Worm (Caenorhabditis elegans) whole organism, L1 larva: ENCODE data around the gene nas-28.

Source experiments
- C16A3.4 ChIP-seq: fragments of 150-350 bp; optimal IDR thresholded peaks from 2 replicates; lab custom pipeline; 2014; ENCODE audit warnings: missing biosample characterization, missing genetic modification characterization
- F16B12.6 ChIP-seq: fragments of 150-350 bp; optimal IDR thresholded peaks from 2 replicates; lab custom pipeline; 2014; ENCODE audit warnings: missing biosample characterization, missing genetic modification characterization
- Y116A8C.19 ChIP-seq: sonication (generic microtip); optimal IDR thresholded peaks from 2 replicates; lab custom pipeline; 2016; ENCODE audit warnings: missing compliant biosample characterization, missing genetic modification characterization, borderline replicate concordance
- alr-1 ChIP-seq: fragments of 200-800 bp; sonication (Bioruptor generic); optimal IDR thresholded peaks from 2 replicates; lab custom pipeline; 2018; ENCODE audit warnings: borderline replicate concordance, mild to moderate bottlenecking, missing genetic modification characterization, missing compliant biosample characterization
- blmp-1 ChIP-seq: fragments of 150-350 bp; optimal IDR thresholded peaks from 2 replicates; lab custom pipeline; 2014; ENCODE audit warnings: missing biosample characterization, missing genetic modification characterization
- ceh-88 ChIP-seq: fragments of 200-800 bp; sonication (Bioruptor generic); IDR thresholded peaks from 2 replicates; pipeline ENCODE4 v1.3.6; 2022; ENCODE audit warnings: missing genetic modification characterization, missing compliant biosample characterization
- ceh-90 ChIP-seq: sonication (generic microtip); optimal IDR thresholded peaks from 2 replicates; lab custom pipeline; 2016; ENCODE audit warnings: missing genetic modification characterization, missing compliant biosample characterization
- ces-1 ChIP-seq: fragments of 150-350 bp; optimal IDR thresholded peaks from 2 replicates; lab custom pipeline; 2014; ENCODE audit warnings: missing biosample characterization, missing genetic modification reagents, missing genetic modification characterization
- dpl-1 ChIP-seq, 3 experiments: fragments of 150-350 bp in 2 of 3; sonication (generic microtip) in 1 of 3; optimal IDR thresholded peaks; 2 replicates each; lab custom pipeline; 2014 to 2017; ENCODE audit warnings: missing biosample characterization in 3 of 3, missing genetic modification characterization in 3 of 3, missing genetic modification reagents in 3 of 3
- efl-1 ChIP-seq, 4 experiments: fragments of 150-350 bp; optimal IDR thresholded peaks in 3 of 4; peaks in 1 of 4; 1 replicate in 1 of 4; 2 replicates in 3 of 4; lab custom pipeline; 2014; ENCODE audit warnings: missing biosample characterization in 2 of 4, missing genetic modification characterization in 2 of 4, missing genetic modification reagents in 2 of 4
- egl-13 ChIP-seq: sonication (generic microtip); optimal IDR thresholded peaks from 2 replicates; lab custom pipeline; 2016; ENCODE audit warnings: missing genotype, missing genetic modification reagents, missing genetic modification characterization, missing compliant biosample characterization
- elt-2 ChIP-seq: sonication (generic microtip); optimal IDR thresholded peaks from 2 replicates; lab custom pipeline; 2016; ENCODE audit warnings: missing genetic modification characterization, mild to moderate bottlenecking, inconsistent platforms, missing compliant biosample characterization, missing genetic modification reagents
- elt-3 ChIP-seq, 6 experiments: fragments of 150-350 bp in 1 of 6; sonication (generic microtip); optimal IDR thresholded peaks; 2 replicates each; lab custom pipeline; 2017 to 2018; ENCODE audit warnings: missing biosample characterization in 6 of 6, missing genetic modification characterization in 6 of 6, inconsistent platforms in 1 of 6
- ets-5 ChIP-seq: fragments of 200-800 bp; sonication (Bioruptor generic); IDR thresholded peaks from 2 replicates; pipeline ENCODE4 v1.3.6; 2022; ENCODE audit warnings: missing genetic modification characterization, missing compliant biosample characterization
- fkh-4 ChIP-seq: sonication (generic microtip); optimal IDR thresholded peaks from 2 replicates; lab custom pipeline; 2016; ENCODE audit warnings: missing compliant biosample characterization, missing genetic modification characterization, borderline replicate concordance
- fkh-8 ChIP-seq: sonication (generic microtip); optimal IDR thresholded peaks from 2 replicates; lab custom pipeline; 2016; ENCODE audit warnings: mild to moderate bottlenecking, missing genetic modification characterization, missing compliant biosample characterization
- grh-1 ChIP-seq: fragments of 200-800 bp; sonication (Bioruptor generic); IDR thresholded peaks from 2 replicates; pipeline ENCODE4 v1.3.6; 2022; ENCODE audit warnings: missing genetic modification reagents, missing genetic modification characterization, missing compliant biosample characterization
- jun-1 ChIP-seq: fragments of 150-350 bp; optimal IDR thresholded peaks from 2 replicates; lab custom pipeline; 2014; ENCODE audit warnings: missing biosample characterization, missing genetic modification reagents, missing genetic modification characterization
- lin-14 ChIP-seq: fragments of 200-800 bp; sonication (Bioruptor generic); optimal IDR thresholded peaks from 2 replicates; lab custom pipeline; 2018; ENCODE audit warnings: mild to moderate bottlenecking, missing genetic modification characterization, moderate library complexity, missing compliant biosample characterization
- lin-35 ChIP-seq, 2 experiments: fragments of 150-350 bp; optimal IDR thresholded peaks; 2 replicates each; lab custom pipeline; 2014; ENCODE audit warnings: missing biosample characterization in 2 of 2, missing genetic modification characterization in 2 of 2, missing genetic modification reagents in 2 of 2
- mef-2 ChIP-seq: fragments of 150-350 bp; optimal IDR thresholded peaks from 2 replicates; lab custom pipeline; 2014; ENCODE audit warnings: missing biosample characterization, missing genetic modification characterization
- mep-1 ChIP-seq: fragments of 150-350 bp; optimal IDR thresholded peaks from 2 replicates; lab custom pipeline; 2014; ENCODE audit warnings: missing biosample characterization, missing genetic modification characterization
- nhr-20 ChIP-seq: sonication (generic microtip); optimal IDR thresholded peaks from 2 replicates; lab custom pipeline; 2016; ENCODE audit warnings: mild to moderate bottlenecking, missing genetic modification characterization, missing compliant biosample characterization
- nhr-237 ChIP-seq: fragments of 150-350 bp; optimal IDR thresholded peaks from 2 replicates; lab custom pipeline; 2014; ENCODE audit warnings: missing biosample characterization, missing genetic modification characterization
- nhr-71 ChIP-seq: sonication (generic microtip); optimal IDR thresholded peaks from 2 replicates; lab custom pipeline; 2016; ENCODE audit warnings: mild to moderate bottlenecking, missing genetic modification characterization, moderate library complexity, missing compliant biosample characterization
- nhr-76 ChIP-seq: sonication (generic microtip); optimal IDR thresholded peaks from 2 replicates; lab custom pipeline; 2017; ENCODE audit warnings: missing biosample characterization, missing genetic modification characterization
- nhr-84 ChIP-seq: sonication (generic microtip); optimal IDR thresholded peaks from 2 replicates; lab custom pipeline; 2017; ENCODE audit warnings: missing biosample characterization, missing genetic modification characterization
- nhr-85 ChIP-seq: sonication (generic microtip); peaks from one replicate; lab custom pipeline; 2016; ENCODE audit warnings: missing genetic modification characterization, inconsistent platforms, missing compliant biosample characterization
- rnt-1 ChIP-seq: sonication (generic microtip); optimal IDR thresholded peaks from 2 replicates; lab custom pipeline; 2016; ENCODE audit warnings: mild to moderate bottlenecking, missing genetic modification characterization, moderate library complexity, missing compliant biosample characterization
- snu-23 ChIP-seq: sonication (generic microtip); optimal IDR thresholded peaks from 2 replicates; lab custom pipeline; 2016; ENCODE audit warnings: missing genetic modification characterization, missing compliant biosample characterization
- sptf-1 ChIP-seq: fragments of 150-350 bp; optimal IDR thresholded peaks from 2 replicates; lab custom pipeline; 2014; ENCODE audit warnings: missing biosample characterization, missing genetic modification characterization
- tlp-1 ChIP-seq: fragments of 150-350 bp; optimal IDR thresholded peaks from 2 replicates; lab custom pipeline; 2014; ENCODE audit warnings: missing biosample characterization, missing genetic modification characterization
- unc-86 ChIP-seq: sonication (generic microtip); optimal IDR thresholded peaks from 2 replicates; lab custom pipeline; 2016; ENCODE audit warnings: missing genetic modification characterization, missing compliant biosample characterization
- zip-4 ChIP-seq: fragments of 200-800 bp; sonication (Bioruptor generic); optimal IDR thresholded peaks from 2 replicates; lab custom pipeline; 2018; ENCODE audit warnings: mild to moderate bottlenecking, missing genetic modification characterization, moderate library complexity, missing compliant biosample characterization

nas-28 gene

ce11 chrIII:6183118-6183517 is at the start of gene nas-28:
Gene nas-28, minus strand, starts transcription at chrIII:6183218.
- no peak for TF ChIP-seq fkh-4 (tag; lab: Kevin White, UChicago)

ce11 chrIII:6231880-6232279 is 48.9 kb upstream of the nas-28 start:
- no peak for TF ChIP-seq snu-23 (GFP tag; lab: Kevin White, UChicago)
- no peak for TF ChIP-seq nhr-84 (tag; lab: Kevin White, UChicago)
- TF ChIP-seq elt-2 (tag; lab: Kevin White, UChicago) = peak; percentile 69
- TF ChIP-seq blmp-1 (tag; lab: Kevin White, UChicago) = peak; percentile 39
- TF ChIP-seq elt-3 (tag; optimal IDR thresholded peaks at IDR 0.05; lab: Kevin White, UChicago) = peak in 2 of 6 experiments; percentile 58 to 76
- TF ChIP-seq efl-1 (optimal IDR thresholded peaks at IDR 0.05; lab: Kevin White, UChicago) = peak in 1 of 2 experiments; percentile 4
- TF ChIP-seq efl-1 (GFP tag; optimal IDR thresholded peaks at IDR 0.05 in 1 of 2; lab: Kevin White, UChicago) = peak in 1 of 2 experiments; percentile 83
- TF ChIP-seq mef-2 = no peak
- TF ChIP-seq Y116A8C.19 (tag; lab: Kevin White, UChicago) = no peak
- peak in 1 of 2 experiments; percentile 47 for TF ChIP-seq lin-35 (GFP tag; optimal IDR thresholded peaks at IDR 0.05; lab: Kevin White, UChicago)
- TF ChIP-seq nhr-20 (tag; lab: Kevin White, UChicago) = peak; percentile 20
- peak; percentile 1 for TF ChIP-seq C16A3.4 (tag; lab: Kevin White, UChicago)
- TF ChIP-seq mep-1 (tag; lab: Kevin White, UChicago) = peak; percentile 23
- TF ChIP-seq jun-1 (tag; lab: Kevin White, UChicago) = peak; percentile 1
- TF ChIP-seq zip-4 (GFP tag; lab: Kevin White, UChicago) = no peak
- no peak for TF ChIP-seq egl-13 (tag; lab: Kevin White, UChicago)
- no peak for TF ChIP-seq ceh-90 (tag; lab: Kevin White, UChicago)
- TF ChIP-seq tlp-1 (tag; lab: Kevin White, UChicago) = peak; percentile 5

ce11 chrIII:6230870-6231269 is 47.9 kb upstream of the nas-28 start, which contains the start of gene esyt-2:
Gene esyt-2, minus strand, starts transcription at chrIII:6230970.
- peak; percentile 54 for TF ChIP-seq nhr-71 (tag; lab: Kevin White, UChicago)
- peak; percentile 6 for TF ChIP-seq rnt-1
- TF ChIP-seq elt-3 (tag; optimal IDR thresholded peaks at IDR 0.05; lab: Kevin White, UChicago) = no peak
- peak; percentile 5 for TF ChIP-seq lin-14
- no peak for TF ChIP-seq alr-1 (tag; lab: Kevin White, UChicago)

ce11 chrIII:6221403-6221802 is 38.4 kb upstream of the nas-28 start:
- TF ChIP-seq unc-86 (tag; lab: Kevin White, UChicago) (peak; percentile 5), nhr-237 (tag; lab: Kevin White, UChicago) (no peak), ceh-88 (GFP tag; lab: Robert Waterston, UW) (no peak), nhr-76 (tag; lab: Kevin White, UChicago) (no peak), lin-14 (peak; percentile 30), nhr-84 (tag; lab: Kevin White, UChicago) (no peak), F16B12.6 (tag; lab: Kevin White, UChicago) (no peak), nhr-85 (tag; lab: Kevin White, UChicago) (no peak), jun-1 (tag; lab: Kevin White, UChicago) (no peak), elt-2 (tag; lab: Kevin White, UChicago) (no peak), mef-2 (no peak), blmp-1 (tag; lab: Kevin White, UChicago) (no peak), ces-1 (no peak), mep-1 (tag; lab: Kevin White, UChicago) (no peak), grh-1 (GFP tag; lab: Robert Waterston, UW) (no peak), ets-5 (GFP tag; lab: Robert Waterston, UW) (no peak), zip-4 (GFP tag; lab: Kevin White, UChicago) (no peak), egl-13 (tag; lab: Kevin White, UChicago) (no peak), fkh-8 (tag; lab: Kevin White, UChicago) (peak; percentile 57), dpl-1 (GFP tag; optimal IDR thresholded peaks at IDR 0.05; lab: Kevin White, UChicago) (no peak), sptf-1 (tag; lab: Kevin White, UChicago) (no peak), efl-1 (optimal IDR thresholded peaks at IDR 0.05; lab: Kevin White, UChicago) (no peak), efl-1 (GFP tag; optimal IDR thresholded peaks at IDR 0.05 in 1 of 2; lab: Kevin White, UChicago) (no peak)
